Worm (Caenorhabditis elegans): ENCODE data around the gene F13E9.19.
A peak's percentile ranks its signal among the peaks of the same experiment; 100 is the strongest.

Gene F13E9.19

ce11 chrIV:10918877-10919560 lies 19.8 kb downstream of the F13E9.19 start (continued):
- TF ChIP-seq snpc-4 (tag; optimal IDR thresholded peaks at IDR 0.05) (peak; percentile 57), mdl-1 (tag; optimal IDR thresholded peaks at IDR 0.05) (peak in 1 of 2 experiments; percentile 77), sma-9 (GFP tag; optimal IDR thresholded peaks at IDR 0.05) (peak; percentile 72), sma-9 (tag; optimal IDR thresholded peaks at IDR 0.05) (no peak)

- TF ChIP-seq ama-1 (optimal IDR thresholded peaks at IDR 0.05) (no peak), nhr-237 (tag; optimal IDR thresholded peaks at IDR 0.05) (no peak), unc-62 (GFP tag; optimal IDR thresholded peaks at IDR 0.05) (no peak), nhr-25 (tag; optimal IDR thresholded peaks at IDR 0.05) (no peak), nhr-77 (tag; optimal IDR thresholded peaks at IDR 0.05) (no peak), nhr-129 (tag; optimal IDR thresholded peaks at IDR 0.05) (no peak), gmeb-1 (tag; optimal IDR thresholded peaks at IDR 0.05) (no peak), C34F6.9 (tag; optimal IDR thresholded peaks at IDR 0.05) (no peak), ztf-1 (GFP tag; conservative IDR thresholded peaks at IDR 0.05) (no peak), nhr-10 (tag; optimal IDR thresholded peaks at IDR 0.05) (no peak), egl-27 (tag; optimal IDR thresholded peaks at IDR 0.05) (no peak), unc-55 (GFP tag; optimal IDR thresholded peaks at IDR 0.05) (no peak), elt-3 (tag; optimal IDR thresholded peaks at IDR 0.05) (no peak), F13H6.1 (tag; optimal IDR thresholded peaks at IDR 0.05) (no peak), ceh-16 (tag; optimal IDR thresholded peaks at IDR 0.05) (no peak), ztf-4 (tag; optimal IDR thresholded peaks at IDR 0.05) (no peak), sem-4 (tag; optimal IDR thresholded peaks at IDR 0.05) (no peak), unc-39 (tag; optimal IDR thresholded peaks at IDR 0.05) (no peak)
Observed at ce11 chrIV:10919770-10920169, 20.6 kb downstream of the F13E9.19 start, which contains the start of gene rbr-2. rbr-2 (plus strand) TSS chrIV:10920070.

ce11 chrIV:10933062-10933552 lies 33.9 kb downstream of the F13E9.19 start, which contains the start of the genes dnc-1 and lsm-7:
dnc-1 (minus strand) TSS chrIV:10933203.
lsm-7 (plus strand) TSS chrIV:10933502.
- TF ChIP-seq gmeb-1 (tag; optimal IDR thresholded peaks at IDR 0.05) (peak; percentile 81), lin-11 (tag; optimal IDR thresholded peaks at IDR 0.05) (peak; percentile 56), nhr-10 (tag; optimal IDR thresholded peaks at IDR 0.05) (no peak), sma-3 (GFP tag; optimal IDR thresholded peaks at IDR 0.05) (peak; percentile 30), egl-27 (tag; optimal IDR thresholded peaks at IDR 0.05) (peak; percentile 1), crh-2 (tag; optimal IDR thresholded peaks at IDR 0.05) (peak; percentile 77), mab-5 (tag; optimal IDR thresholded peaks at IDR 0.05) (peak; percentile 55), ZK546.5 (tag; optimal IDR thresholded peaks at IDR 0.05) (peak; percentile 4), dmd-4 (tag; optimal IDR thresholded peaks at IDR 0.05) (no peak), peb-1 (tag; optimal IDR thresholded peaks at IDR 0.05) (no peak), ztf-4 (tag; optimal IDR thresholded peaks at IDR 0.05) (peak; percentile 17), lsy-2 (tag; optimal IDR thresholded peaks at IDR 0.05) (peak; percentile 47 to 87), fos-1 (tag; optimal IDR thresholded peaks at IDR 0.05) (peak; percentile 61), lin-13 (GFP tag; optimal IDR thresholded peaks at IDR 0.05) (peak; percentile 54), F13H6.1 (tag; optimal IDR thresholded peaks at IDR 0.05) (peak; percentile 59), nhr-129 (tag; optimal IDR thresholded peaks at IDR 0.05) (peak; percentile 75), aly-2 (tag; optimal IDR thresholded peaks at IDR 0.05) (no peak), elt-3 (tag; optimal IDR thresholded peaks at IDR 0.05) (no peak), unc-55 (GFP tag; optimal IDR thresholded peaks at IDR 0.05) (peak; percentile 95), nhr-21 (tag; optimal IDR thresholded peaks at IDR 0.05) (no peak), sma-9 (GFP tag; optimal IDR thresholded peaks at IDR 0.05) (peak; percentile 74), sma-9 (tag; optimal IDR thresholded peaks at IDR 0.05) (no peak), Y55F3AM.14 (GFP tag; optimal IDR thresholded peaks at IDR 0.05) (no peak), sem-4 (tag; optimal IDR thresholded peaks at IDR 0.05) (peak; percentile 58), nhr-11 (tag; optimal IDR thresholded peaks at IDR 0.05) (no peak), C34F6.9 (tag; optimal IDR thresholded peaks at IDR 0.05) (peak; percentile 95), snpc-4 (tag; optimal IDR thresholded peaks at IDR 0.05) (peak; percentile 28), zag-1 (tag; optimal IDR thresholded peaks at IDR 0.05) (peak; percentile 30), elt-1 (tag; optimal IDR thresholded peaks at IDR 0.05) (no peak), mdl-1 (tag; optimal IDR thresholded peaks at IDR 0.05) (peak in 1 of 2 experiments; percentile 2), nhr-25 (tag; optimal IDR thresholded peaks at IDR 0.05) (peak; percentile 75)
